Fruit fly (Drosophila melanogaster): Measurements from ENCODE around the gene CG34180.

dm6 chr2L:6051212-6051621 lies 9.1 kb upstream of the CG34180 start:
- no peak for TF ChIP-seq Abd-B (GFP tag; optimal IDR thresholded peaks at IDR 0.05)
- TF ChIP-seq Myc (optimal IDR thresholded peaks at IDR 0.05): no peak
- TF ChIP-seq fru (GFP tag; optimal IDR thresholded peaks at IDR 0.05): peak; percentile 98
- TF ChIP-seq br (GFP tag; optimal IDR thresholded peaks at IDR 0.05): peak; percentile 97
- peak; percentile 90 for TF ChIP-seq psq (GFP tag; optimal IDR thresholded peaks at IDR 0.05)
- no peak for TF ChIP-seq pan (optimal IDR thresholded peaks at IDR 0.05)
- TF ChIP-seq Hnf4 (GFP tag; optimal IDR thresholded peaks at IDR 0.05): peak; percentile 94
- no peak for TF ChIP-seq N (GFP tag; optimal IDR thresholded peaks at IDR 0.05)
- TF ChIP-seq Rel (GFP tag; optimal IDR thresholded peaks at IDR 0.05): peak; percentile 87
- peak; percentile 88 for TF ChIP-seq Rel (tag; optimal IDR thresholded peaks at IDR 0.05)
- TF ChIP-seq usp (GFP tag; optimal IDR thresholded peaks at IDR 0.05): no peak
- no peak for TF ChIP-seq lola (GFP tag; optimal IDR thresholded peaks at IDR 0.05)
- TF ChIP-seq Dfd (GFP tag; optimal IDR thresholded peaks at IDR 0.05): no peak
- TF ChIP-seq jim (GFP tag; optimal IDR thresholded peaks at IDR 0.05): no peak
- TF ChIP-seq Vsx2 (GFP tag; optimal IDR thresholded peaks at IDR 0.05; ENCODE audit: partially characterized antibody): no peak

Data from whole organism, wandering third instar larva.